Fruit fly (Drosophila melanogaster): Measurements from ENCODE around the gene Adi1.
A peak's percentile ranks its signal among the peaks of the same experiment; 100 is the strongest.

Gene Adi1

dm6 chr3L:10656451-10657198 is 6.6 kb upstream of the Adi1 start (continued):
- TF ChIP-seq schlank (tag; optimal IDR thresholded peaks at IDR 0.05) (peak; percentile 78), toy (GFP tag; IDR thresholded peaks at IDR 0.05) (no peak), prd (optimal IDR thresholded peaks at IDR 0.05) (no peak), prd (GFP tag; IDR thresholded peaks at IDR 0.05) (no peak), crol (GFP tag; IDR thresholded peaks at IDR 0.05) (no peak), CG15073 (GFP tag; optimal IDR thresholded peaks at IDR 0.05) (no peak), ham (GFP tag; IDR thresholded peaks at IDR 0.05) (no peak), CG12391 (tag; optimal IDR thresholded peaks at IDR 0.05) (peak; percentile 46), lov (optimal IDR thresholded peaks at IDR 0.05) (no peak), lov (GFP tag; IDR thresholded peaks at IDR 0.05) (no peak), eyg (GFP tag; optimal IDR thresholded peaks at IDR 0.05) (peak; percentile 53), CG17361 (GFP tag; IDR thresholded peaks at IDR 0.05) (peak; percentile 37; the same call in 1 of the 3 replicates), Bgb (GFP tag; IDR thresholded peaks at IDR 0.05; ENCODE audit: partially characterized antibody) (no peak), ato (GFP tag; IDR thresholded peaks at IDR 0.05; ENCODE audit: partially characterized antibody) (no peak), yki (optimal IDR thresholded peaks at IDR 0.05) (no peak), sim (GFP tag; IDR thresholded peaks at IDR 0.05) (peak; percentile 48; the same call in 1 of the 2 replicates), CG17186 (GFP tag; optimal IDR thresholded peaks at IDR 0.05) (no peak), CG9817 (tag; optimal IDR thresholded peaks at IDR 0.05) (peak; percentile 45), gcm (GFP tag; optimal IDR thresholded peaks at IDR 0.05) (peak; percentile 57), lola (GFP tag; optimal IDR thresholded peaks at IDR 0.05) (peak in 1 of 3 experiments; percentile 4), HLHmδ (GFP tag; optimal IDR thresholded peaks at IDR 0.05) (no peak), B-H2 (GFP tag; optimal IDR thresholded peaks at IDR 0.05) (peak; percentile 22), wek (GFP tag; optimal IDR thresholded peaks at IDR 0.05) (peak; percentile 77), Mad (GFP tag; optimal IDR thresholded peaks at IDR 0.05) (peak; percentile 32), Hsf (GFP tag; optimal IDR thresholded peaks at IDR 0.05) (peak; percentile 22), fd102C (GFP tag; optimal IDR thresholded peaks at IDR 0.05) (no peak), CG6683 (GFP tag; optimal IDR thresholded peaks at IDR 0.05) (peak; percentile 58), CG10267 (tag; optimal IDR thresholded peaks at IDR 0.05) (peak; percentile 3), chm (GFP tag; IDR thresholded peaks at IDR 0.05) (peak; percentile 23; the same call in 1 of the 2 replicates), CG7745 (tag; optimal IDR thresholded peaks at IDR 0.05) (no peak), sr (GFP tag; IDR thresholded peaks at IDR 0.05) (peak; percentile 25; the same call in 2 of the 3 replicates), CG4854 (GFP tag; optimal IDR thresholded peaks at IDR 0.05) (peak; percentile 64), Bdp1 (GFP tag; optimal IDR thresholded peaks at IDR 0.05) (peak; percentile 51), NC2β (GFP tag; optimal IDR thresholded peaks at IDR 0.05) (peak; percentile 61), Elba2 (GFP tag; optimal IDR thresholded peaks at IDR 0.05) (no peak), CG7786 (GFP tag; optimal IDR thresholded peaks at IDR 0.05) (peak; percentile 26), bigmax (GFP tag; optimal IDR thresholded peaks at IDR 0.05) (peak; percentile 13), hb (GFP tag; IDR thresholded peaks at IDR 0.05; ENCODE audit: partially characterized antibody) (no peak), tup (GFP tag; optimal IDR thresholded peaks at IDR 0.05) (peak; percentile 61), aop (GFP tag; IDR thresholded peaks at IDR 0.05) (no peak), disco-r (GFP tag; optimal IDR thresholded peaks at IDR 0.05) (peak; percentile 12), grn (GFP tag; optimal IDR thresholded peaks at IDR 0.05) (peak; percentile 71), Hey (tag; optimal IDR thresholded peaks at IDR 0.05) (peak; percentile 60), nau (GFP tag; optimal IDR thresholded peaks at IDR 0.05) (peak; percentile 86), abd-A (tag; optimal IDR thresholded peaks at IDR 0.05) (no peak), ara (GFP tag; IDR thresholded peaks at IDR 0.05) (no peak; the same call in 1 of the 2 replicates), NC2α (GFP tag; optimal IDR thresholded peaks at IDR 0.05) (peak; percentile 63), cg (GFP tag; optimal IDR thresholded peaks at IDR 0.05) (no peak), Dll (GFP tag; IDR thresholded peaks at IDR 0.05; ENCODE audit: partially characterized antibody) (no peak), Ravus (GFP tag; IDR thresholded peaks at IDR 0.05) (no peak)
